Fruit fly (Drosophila melanogaster) whole organism: ENCODE data around the gene CG43245.

Experiments
- CG8478 ChIP-seq: fragments of >200 bp; optimal IDR thresholded peaks from 2 replicates; lab custom pipeline; 2018; ENCODE audit warnings: inconsistent platforms
- Dll ChIP-seq: fragments of >200 bp; optimal IDR thresholded peaks from 2 replicates; lab custom pipeline; 2017
- EcR ChIP-seq, 2 experiments: fragments of >200 bp; optimal IDR thresholded peaks; 2 replicates each; lab custom pipeline; 2017; ENCODE audit warnings: missing biosample characterization in 2 of 2, missing genetic modification characterization in 2 of 2, missing genetic modification reagents in 2 of 2
- pan ChIP-seq: fragments of >200 bp; optimal IDR thresholded peaks from 2 replicates; lab custom pipeline; 2017
- psq ChIP-seq: fragments of >200 bp; optimal IDR thresholded peaks from 2 replicates; lab custom pipeline; 2017
- usp ChIP-seq: fragments of >200 bp; optimal IDR thresholded peaks from 2 replicates; lab custom pipeline; 2017; ENCODE audit warnings: missing biosample characterization, missing genetic modification characterization, mixed read lengths

The CG43245 gene

DNA sequence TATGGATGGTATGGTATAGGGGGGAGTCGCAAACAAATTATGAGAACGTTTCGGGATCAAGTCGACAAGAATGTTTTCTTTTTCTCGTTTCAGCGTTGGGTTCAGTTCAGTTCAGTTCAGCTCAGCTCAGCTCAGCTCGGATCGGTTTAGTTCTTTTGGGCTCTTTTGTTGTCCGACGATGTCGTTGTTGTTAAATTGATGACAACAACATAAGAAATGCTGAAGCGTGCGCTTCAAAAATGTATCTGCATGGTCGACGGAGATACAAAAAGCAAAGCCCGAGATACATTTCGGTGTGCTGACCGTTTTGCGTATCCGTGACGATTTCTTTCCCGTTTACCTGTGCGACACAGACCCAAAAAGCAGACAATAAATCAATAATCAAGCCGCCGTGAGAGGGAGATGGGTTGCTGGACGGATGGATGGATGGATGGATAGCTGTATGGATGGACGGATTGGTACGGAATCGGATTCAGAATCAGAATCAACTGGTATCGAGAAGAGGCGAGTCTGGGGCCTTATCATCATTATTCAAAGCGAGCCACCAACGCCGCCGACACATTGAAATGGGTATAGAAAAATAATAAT lies at the start of gene CG43245:
TSS of gene CG43245 (plus strand) at position 310 of the 588 bp plus-strand sequence.
- TF ChIP-seq pan (lab: Kevin White, UChicago), result no peak
- no peak for TF ChIP-seq usp
- TF ChIP-seq CG8478 (lab: Kevin White, UChicago), result no peak
- TF ChIP-seq EcR (GFP tag; optimal IDR thresholded peaks at IDR 0.05; lab: Kevin White, UChicago), result no peak
- TF ChIP-seq psq (lab: Kevin White, UChicago), result no peak
- TF ChIP-seq Dll (lab: Kevin White, UChicago), result no peak

DNA sequence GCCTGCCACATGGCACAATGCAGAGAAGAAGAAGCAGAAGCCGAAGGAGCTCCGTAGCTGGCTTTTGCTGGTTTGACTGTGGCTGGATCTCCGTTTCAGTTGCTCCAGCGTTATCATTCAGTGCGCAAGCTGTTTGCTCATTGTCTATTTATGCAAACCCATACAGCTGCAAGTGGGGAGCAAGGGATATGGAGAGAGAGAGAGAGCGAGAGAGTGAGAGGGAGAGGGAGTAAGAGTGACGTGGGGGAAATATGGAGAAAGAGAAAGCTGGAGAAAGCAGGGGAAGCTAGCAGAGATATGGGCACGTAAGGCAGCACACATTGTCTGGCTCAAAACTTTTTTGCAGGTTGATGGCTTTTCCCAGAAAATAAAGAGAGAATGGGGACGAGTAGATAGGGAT lies 49.1 kb upstream of the CG43245 start:
- TF ChIP-seq pan (lab: Kevin White, UChicago), result no peak
- no peak for TF ChIP-seq CG8478 (lab: Kevin White, UChicago)
- no peak for TF ChIP-seq Dll (lab: Kevin White, UChicago)
- no peak for TF ChIP-seq psq (lab: Kevin White, UChicago)
- no peak for TF ChIP-seq EcR (GFP tag; optimal IDR thresholded peaks at IDR 0.05; lab: Kevin White, UChicago)
- TF ChIP-seq usp, result no peak

DNA sequence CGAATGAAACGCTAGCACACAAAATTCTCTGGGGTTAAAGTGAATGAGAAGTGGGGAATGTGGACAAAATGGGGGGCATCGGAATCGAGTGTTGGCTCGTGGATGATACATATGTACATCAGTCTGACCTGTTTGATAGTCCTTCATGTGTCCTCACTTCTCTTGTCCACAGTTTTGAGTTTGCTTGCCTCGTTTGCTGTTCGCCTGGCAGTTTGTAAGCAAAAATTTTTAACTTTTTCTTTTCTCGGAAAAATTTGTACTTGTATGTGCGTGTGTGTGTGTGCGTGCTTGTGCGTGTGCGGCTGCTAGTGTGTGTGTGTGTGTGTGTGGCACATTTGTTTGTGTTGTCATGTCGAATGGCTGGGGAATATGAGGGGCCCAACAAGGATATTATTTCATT lies 48.1 kb upstream of the CG43245 start:
- TF ChIP-seq Dll (lab: Kevin White, UChicago) (no peak), CG8478 (lab: Kevin White, UChicago) (no peak), pan (lab: Kevin White, UChicago) (no peak), EcR (GFP tag; optimal IDR thresholded peaks at IDR 0.05; lab: Kevin White, UChicago) (no peak), psq (lab: Kevin White, UChicago) (no peak), usp (no peak)

DNA sequence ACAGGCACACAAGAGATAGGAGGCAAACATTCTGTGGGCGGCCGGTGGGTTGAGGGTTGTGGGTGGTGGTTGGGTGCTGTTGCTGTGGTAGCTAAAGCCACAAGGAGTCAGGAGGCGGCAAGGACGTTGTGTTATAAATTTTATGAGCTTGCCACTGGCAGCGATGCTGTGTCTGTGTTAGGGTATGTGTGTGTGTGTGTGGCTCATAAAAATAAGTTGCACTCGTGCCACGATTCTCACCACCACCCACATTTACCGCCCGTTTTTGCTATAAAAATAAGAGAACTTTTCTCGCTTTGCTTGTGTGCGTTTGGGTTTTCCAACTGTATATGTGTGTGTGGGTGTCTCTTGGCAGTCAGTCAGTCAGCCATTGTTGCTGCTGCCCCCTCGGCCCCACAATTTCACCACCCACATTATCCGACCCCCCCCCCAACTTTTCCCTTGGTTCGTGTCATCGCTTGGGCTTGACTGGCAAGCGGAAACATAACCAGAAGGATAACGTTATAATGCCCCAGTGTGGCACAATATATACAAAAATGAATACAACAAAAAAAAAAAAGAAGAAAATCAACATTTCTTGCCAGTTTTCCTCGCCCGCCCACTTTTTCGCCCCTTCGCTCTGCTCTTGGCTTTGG lies 46.8 kb upstream of the CG43245 start:
- TF ChIP-seq pan (lab: Kevin White, UChicago) (no peak), psq (lab: Kevin White, UChicago) (no peak), usp (no peak), EcR (GFP tag; optimal IDR thresholded peaks at IDR 0.05; lab: Kevin White, UChicago) (no peak), Dll (lab: Kevin White, UChicago) (no peak), CG8478 (lab: Kevin White, UChicago) (no peak)

DNA sequence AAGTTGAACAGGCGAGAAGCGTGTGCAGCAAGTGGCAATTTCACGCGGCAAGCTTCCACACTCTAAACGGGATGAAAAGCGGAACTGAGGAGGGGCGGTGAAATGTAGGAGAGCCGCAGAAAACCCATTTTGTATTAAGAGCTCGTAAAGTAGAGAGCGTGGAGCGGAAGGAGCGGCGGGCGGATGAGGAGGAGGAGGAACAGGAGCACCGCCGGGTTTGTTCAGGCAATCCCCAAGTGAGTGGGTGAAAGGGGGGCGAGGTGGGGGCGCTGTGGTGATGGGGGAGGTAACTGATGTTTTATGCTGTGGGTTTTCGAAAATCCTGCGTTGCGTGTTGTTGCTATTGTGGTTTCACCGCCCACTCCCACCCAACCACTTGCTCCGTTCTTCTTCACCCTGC lies 44.6 kb upstream of the CG43245 start:
- TF ChIP-seq pan (lab: Kevin White, UChicago) (no peak), EcR (GFP tag; optimal IDR thresholded peaks at IDR 0.05; lab: Kevin White, UChicago) (no peak), CG8478 (lab: Kevin White, UChicago) (no peak), Dll (lab: Kevin White, UChicago) (no peak), psq (lab: Kevin White, UChicago) (no peak), usp (no peak)

DNA sequence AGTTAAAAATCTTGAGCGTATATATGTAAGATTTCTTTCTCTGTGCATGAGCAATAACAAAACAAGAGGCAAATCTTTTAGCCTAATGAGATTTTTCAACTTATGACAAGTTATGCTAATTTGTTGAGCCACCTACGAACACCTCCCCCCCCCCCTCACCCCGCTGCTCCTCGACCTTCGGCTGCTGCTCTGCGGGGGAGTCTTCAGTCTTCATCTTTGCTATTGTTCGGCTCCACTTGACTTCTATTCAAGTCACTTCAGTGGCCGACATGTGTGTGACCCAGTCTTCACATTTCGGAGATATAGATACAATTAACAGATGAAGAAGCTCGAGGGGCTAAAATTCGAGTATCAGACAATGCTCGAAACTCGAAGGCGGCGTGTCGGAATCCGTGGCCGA lies 39.7 kb upstream of the CG43245 start:
- TF ChIP-seq Dll (lab: Kevin White, UChicago), result no peak
- no peak for TF ChIP-seq EcR (GFP tag; optimal IDR thresholded peaks at IDR 0.05; lab: Kevin White, UChicago)
- TF ChIP-seq psq (lab: Kevin White, UChicago), result no peak
- no peak for TF ChIP-seq usp
- no peak for TF ChIP-seq pan (lab: Kevin White, UChicago)

DNA sequence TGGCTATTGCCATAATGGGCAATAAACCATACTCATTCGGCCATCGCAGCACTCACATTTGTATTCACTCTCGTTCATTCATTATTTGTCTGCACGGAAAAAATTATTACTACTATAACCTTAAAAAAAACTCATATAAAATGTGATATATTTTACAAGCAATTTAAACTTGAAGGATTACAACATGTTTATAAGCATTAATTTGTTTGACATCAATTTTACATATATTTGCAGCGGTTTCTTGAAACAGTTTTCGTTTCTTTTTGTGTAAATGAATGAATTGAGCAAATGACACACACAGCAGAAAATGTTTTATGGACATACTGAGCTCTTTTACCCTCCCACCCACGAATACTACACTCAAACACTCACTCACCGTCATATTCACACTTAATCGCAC lies 38.2 kb upstream of the CG43245 start:
- no peak for TF ChIP-seq pan (lab: Kevin White, UChicago)
- TF ChIP-seq CG8478 (lab: Kevin White, UChicago), result no peak
- no peak for TF ChIP-seq Dll (lab: Kevin White, UChicago)

DNA sequence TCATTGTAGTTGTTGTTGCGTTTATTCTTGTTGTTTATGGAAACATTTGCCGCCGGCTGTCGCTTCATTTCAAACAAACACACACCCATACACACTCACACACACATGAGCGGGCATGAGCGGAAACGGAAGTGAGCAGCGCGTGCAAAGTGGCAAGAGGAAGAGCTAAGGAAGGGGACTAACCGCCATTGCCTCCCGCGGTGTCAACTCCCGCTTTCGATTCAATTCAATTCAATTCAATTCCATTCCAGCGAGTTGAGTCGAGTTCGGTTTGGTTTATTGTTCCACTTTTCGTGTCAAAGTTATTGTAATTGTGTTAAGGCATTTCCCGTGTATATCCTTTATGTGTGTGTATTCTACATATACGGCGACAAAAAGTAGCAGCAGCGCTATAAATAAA lies 37.2 kb upstream of the CG43245 start:
- no peak for TF ChIP-seq CG8478 (lab: Kevin White, UChicago)
- TF ChIP-seq usp, result no peak

DNA sequence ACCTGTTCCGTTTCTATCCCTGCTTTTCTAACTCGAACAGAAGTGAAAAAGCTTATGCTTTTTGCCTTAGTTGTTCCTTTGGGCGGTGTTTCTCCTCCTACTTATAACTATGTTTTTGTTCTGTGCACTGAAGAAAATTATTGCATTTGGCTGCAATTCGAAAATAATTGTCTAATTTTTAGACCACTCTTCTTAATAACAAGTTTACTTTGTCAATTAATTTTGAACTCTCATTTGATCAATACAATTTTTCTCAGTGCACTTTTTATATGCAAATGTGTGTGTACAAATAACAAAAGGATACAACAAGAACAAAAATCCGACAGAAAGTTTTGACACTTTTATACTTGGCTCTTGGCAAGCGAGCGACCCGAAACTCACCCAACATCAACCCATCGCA lies 36.6 kb upstream of the CG43245 start:
- TF ChIP-seq Dll (lab: Kevin White, UChicago), result no peak

DNA sequence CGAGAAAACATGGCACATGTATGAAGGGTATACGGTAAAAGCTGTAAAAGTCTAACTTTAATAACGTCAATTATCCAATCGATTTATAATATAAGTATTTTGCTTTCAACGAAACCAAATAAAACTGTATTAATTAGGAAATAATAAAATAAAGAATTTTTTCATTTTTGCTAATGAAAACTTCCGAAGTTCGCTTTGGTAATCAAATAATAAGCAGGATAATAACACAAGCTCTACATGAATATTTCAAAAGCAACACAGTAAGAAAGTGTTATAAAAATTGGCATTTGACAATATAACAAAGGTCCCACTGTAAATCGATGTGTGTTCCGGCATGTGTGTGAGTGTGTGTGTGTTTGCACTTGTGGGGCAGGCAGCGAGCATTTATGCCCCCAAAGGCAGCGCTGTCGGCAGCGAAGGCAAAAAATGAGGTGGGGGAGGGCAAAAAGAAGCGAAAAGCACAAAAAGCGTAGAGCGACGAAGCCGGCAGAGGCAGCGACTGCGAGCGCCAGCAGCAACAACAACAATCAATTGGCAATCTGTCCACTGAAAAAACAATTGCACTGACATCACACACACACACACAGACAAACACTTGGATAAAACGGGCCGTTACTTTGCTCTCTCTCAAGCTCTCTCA lies 35.1 kb upstream of the CG43245 start:
- TF ChIP-seq CG8478 (lab: Kevin White, UChicago) (no peak), EcR (GFP tag; optimal IDR thresholded peaks at IDR 0.05; lab: Kevin White, UChicago) (no peak), psq (lab: Kevin White, UChicago) (no peak), Dll (lab: Kevin White, UChicago) (no peak), pan (lab: Kevin White, UChicago) (no peak), usp (no peak)

DNA sequence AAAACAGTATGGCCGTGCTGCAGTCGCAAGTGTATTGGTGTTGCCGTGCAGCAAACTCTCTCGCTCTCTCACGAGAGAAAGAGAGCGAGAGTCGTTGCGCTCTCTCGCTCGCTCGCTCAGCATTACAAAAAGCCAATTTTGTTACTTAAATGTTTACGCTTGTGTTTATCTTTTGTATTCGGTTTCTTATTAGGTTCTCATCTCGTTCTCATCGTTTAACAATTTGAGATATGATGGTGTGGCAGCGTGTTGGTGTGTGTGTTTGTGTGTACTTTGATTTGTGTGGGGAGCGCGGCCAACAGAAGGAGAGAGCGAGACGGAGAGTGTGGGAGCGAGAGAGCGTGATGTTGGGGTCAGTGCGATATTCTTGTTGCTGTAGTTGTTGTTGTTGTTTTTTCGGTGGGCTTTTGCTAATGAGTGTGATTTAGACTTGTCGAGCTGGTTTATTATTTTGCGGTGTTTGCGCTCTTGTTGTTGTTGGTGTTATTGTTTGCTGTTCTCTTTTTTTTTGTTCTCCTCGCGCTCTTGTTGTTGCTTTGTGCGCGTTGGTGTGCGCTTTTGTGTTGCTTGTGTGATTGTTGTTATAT lies 34.5 kb upstream of the CG43245 start:
- peak; percentile 50 for TF ChIP-seq CG8478 (lab: Kevin White, UChicago)
- no peak for TF ChIP-seq pan (lab: Kevin White, UChicago)
- no peak for TF ChIP-seq psq (lab: Kevin White, UChicago)
- TF ChIP-seq usp, result no peak
- TF ChIP-seq Dll (lab: Kevin White, UChicago), result peak; percentile 98
- peak; percentile 53 to 75 for TF ChIP-seq EcR (GFP tag; optimal IDR thresholded peaks at IDR 0.05; lab: Kevin White, UChicago)
